Worm (Caenorhabditis elegans): ENCODE results near the gene C07G1.7.

DNA sequence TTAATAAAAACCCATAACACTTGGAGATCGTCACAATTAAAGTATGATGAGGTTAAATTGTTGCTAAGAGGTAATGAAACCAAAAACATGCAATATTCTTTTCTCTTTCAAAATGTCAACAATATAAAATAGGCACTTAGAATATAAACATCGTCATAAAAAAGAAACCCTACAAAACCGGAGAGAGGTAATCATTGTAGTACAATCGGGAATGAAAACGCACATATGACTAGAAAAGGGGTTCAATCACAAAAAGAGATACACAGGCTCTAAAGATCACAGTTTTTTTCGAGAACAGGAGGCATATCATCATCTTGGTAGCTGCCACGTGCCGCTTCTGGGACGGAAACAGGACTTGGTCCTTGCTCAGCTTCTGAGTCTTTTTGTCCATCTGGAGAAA lies 14.8 kb upstream of the C07G1.7 start:
- TF ChIP-seq pha-4 (tag; optimal IDR thresholded peaks at IDR 0.05) (no peak), B0261.1 (tag; optimal IDR thresholded peaks at IDR 0.05) (no peak)
